Worm (Caenorhabditis elegans) whole organism, midembryonic: ENCODE measurements around the gene T07G12.2.

ENCODE experiments used
- T22C8.4 ChIP-seq: fragments of 200-800 bp; sonication (Bioruptor generic); IDR thresholded peaks from 2 replicates; pipeline ENCODE4 v1.3.6; 2022; ENCODE audit warnings: missing genetic modification characterization, missing compliant biosample characterization
- cog-1 ChIP-seq: sonication (generic microtip); optimal IDR thresholded peaks from 2 replicates; lab custom pipeline; 2016; ENCODE audit warnings: missing genetic modification characterization, missing compliant biosample characterization
- flt-1 ChIP-seq: fragments of 200-800 bp; sonication (Bioruptor generic); IDR thresholded peaks from 2 replicates; pipeline ENCODE4 v1.3.6; 2022; ENCODE audit warnings: missing genetic modification characterization, missing compliant biosample characterization
- klf-2 ChIP-seq: fragments of 200-800 bp; sonication (Bioruptor generic); conservative IDR thresholded peaks from 2 replicates; pipeline ENCODE4 v1.3.6; 2022; ENCODE audit warnings: missing genetic modification reagents, missing genetic modification characterization, missing compliant biosample characterization
- med-1 ChIP-seq: sonication (generic microtip); optimal IDR thresholded peaks from 2 replicates; lab custom pipeline; 2017; ENCODE audit warnings: missing genetic modification characterization, mild to moderate bottlenecking, missing compliant biosample characterization, antibody characterized with exemption, missing genetic modification reagents; ENCODE audit not compliant: insufficient read depth
- ref-1 ChIP-seq: fragments of 200-800 bp; sonication (Bioruptor generic); conservative IDR thresholded peaks from 2 replicates; pipeline ENCODE4 v1.3.6; 2022; ENCODE audit warnings: missing genetic modification reagents, missing genetic modification characterization, missing compliant biosample characterization
- tab-1 ChIP-seq: fragments of 200-800 bp; sonication (Bioruptor generic); IDR thresholded peaks from 2 replicates; pipeline ENCODE4 v1.3.6; 2022; ENCODE audit warnings: missing genetic modification characterization, missing compliant biosample characterization
- ztf-23 ChIP-seq: fragments of 200-800 bp; sonication (Bioruptor generic); IDR thresholded peaks from 2 replicates; pipeline ENCODE4 v1.3.6; 2022; ENCODE audit warnings: missing genetic modification reagents, missing genetic modification characterization, missing compliant biosample characterization
- ztf-29 ChIP-seq: fragments of 200-800 bp; sonication (Bioruptor generic); IDR thresholded peaks from 2 replicates; pipeline ENCODE4 v1.3.6; 2022; ENCODE audit warnings: missing genetic modification reagents, missing genetic modification characterization, missing compliant biosample characterization

T07G12.2 gene

ce11 chrIV:10561605-10562004 lies 31.1 kb downstream of the T07G12.2 start, which contains the start of gene him-8:
him-8 (plus strand) TSS chrIV:10561905.
- TF ChIP-seq T22C8.4 (GFP tag; lab: Robert Waterston, UW): no peak
- no peak for TF ChIP-seq med-1 (GFP tag; lab: Kevin White, UChicago)
- TF ChIP-seq ref-1 (GFP tag; lab: Robert Waterston, UW): no peak
- TF ChIP-seq klf-2 (GFP tag; lab: Robert Waterston, UW): no peak
- TF ChIP-seq ztf-23 (GFP tag; lab: Robert Waterston, UW): no peak
- TF ChIP-seq tab-1 (GFP tag; lab: Robert Waterston, UW): no peak
- no peak for TF ChIP-seq ztf-29 (GFP tag; lab: Robert Waterston, UW)
- TF ChIP-seq flt-1 (GFP tag; lab: Robert Waterston, UW): no peak
- TF ChIP-seq cog-1 (tag; lab: Kevin White, UChicago): no peak

DNA sequence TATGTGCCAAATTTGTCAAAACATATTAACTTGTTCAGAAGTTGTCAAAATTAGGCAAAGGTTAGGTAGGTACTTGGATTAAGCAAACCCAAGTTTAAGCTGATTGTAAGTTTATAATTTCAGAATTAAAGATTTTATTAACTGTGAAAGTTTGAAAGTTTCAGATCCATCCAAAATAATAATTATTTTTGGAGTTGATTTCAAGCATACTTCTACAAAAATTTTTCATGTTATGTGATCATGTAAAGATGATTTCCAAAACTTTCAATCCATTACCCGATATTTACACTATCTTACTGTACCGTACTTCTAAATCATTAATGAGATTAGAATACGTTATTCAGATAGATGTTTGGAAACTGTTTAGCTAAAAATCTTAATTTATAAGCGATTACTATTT lies 34.1 kb downstream of the T07G12.2 start:
- TF ChIP-seq med-1 (GFP tag; lab: Kevin White, UChicago) (no peak), tab-1 (GFP tag; lab: Robert Waterston, UW) (no peak), ztf-29 (GFP tag; lab: Robert Waterston, UW) (no peak), ref-1 (GFP tag; lab: Robert Waterston, UW) (no peak), ztf-23 (GFP tag; lab: Robert Waterston, UW) (no peak), T22C8.4 (GFP tag; lab: Robert Waterston, UW) (no peak), klf-2 (GFP tag; lab: Robert Waterston, UW) (no peak), cog-1 (tag; lab: Kevin White, UChicago) (no peak), flt-1 (GFP tag; lab: Robert Waterston, UW) (no peak)

DNA sequence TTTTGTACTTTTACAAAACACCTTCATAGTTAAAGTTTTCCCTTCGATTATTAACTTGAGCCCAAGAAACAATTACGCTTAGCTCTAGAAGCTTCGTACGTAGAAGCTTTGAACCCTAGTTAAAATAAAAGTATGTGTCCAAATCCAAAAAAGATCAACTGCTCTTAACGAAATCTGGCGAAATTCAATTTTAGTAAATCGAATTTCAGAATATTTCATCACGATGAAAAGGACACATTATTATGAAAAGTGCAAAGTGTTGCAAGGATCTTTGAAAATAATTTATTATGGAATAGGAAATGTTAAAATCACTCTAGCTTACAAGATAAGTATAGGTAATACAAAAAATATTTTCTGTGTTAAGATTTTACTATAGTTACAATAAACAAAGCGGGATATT lies 34.8 kb downstream of the T07G12.2 start:
- TF ChIP-seq ztf-29 (GFP tag; lab: Robert Waterston, UW) (no peak), med-1 (GFP tag; lab: Kevin White, UChicago) (no peak), tab-1 (GFP tag; lab: Robert Waterston, UW) (no peak), klf-2 (GFP tag; lab: Robert Waterston, UW) (no peak), flt-1 (GFP tag; lab: Robert Waterston, UW) (no peak), cog-1 (tag; lab: Kevin White, UChicago) (no peak), T22C8.4 (GFP tag; lab: Robert Waterston, UW) (no peak), ref-1 (GFP tag; lab: Robert Waterston, UW) (no peak), ztf-23 (GFP tag; lab: Robert Waterston, UW) (no peak)

DNA sequence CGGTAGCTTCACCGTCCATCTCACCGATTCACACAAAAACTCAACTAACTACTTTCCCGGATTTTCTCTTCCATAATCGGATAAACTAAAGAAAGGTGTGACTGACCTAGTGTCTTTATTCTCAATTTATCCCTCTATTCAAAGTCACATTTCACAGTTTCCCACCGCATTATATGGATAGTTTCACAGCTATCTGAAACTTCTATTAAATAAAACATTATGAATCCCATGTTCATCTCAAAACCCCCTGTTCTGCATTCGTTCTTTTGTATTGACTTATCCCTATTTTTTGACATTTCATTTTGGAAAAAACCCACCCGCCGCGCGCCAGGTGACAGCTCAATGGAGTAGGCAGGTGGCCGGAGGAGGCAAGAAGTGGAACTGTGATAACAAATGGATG lies 37.3 kb downstream of the T07G12.2 start:
- TF ChIP-seq klf-2 (GFP tag; lab: Robert Waterston, UW): no peak
- no peak for TF ChIP-seq tab-1 (GFP tag; lab: Robert Waterston, UW)
- TF ChIP-seq ref-1 (GFP tag; lab: Robert Waterston, UW): no peak
- TF ChIP-seq ztf-29 (GFP tag; lab: Robert Waterston, UW): no peak
- no peak for TF ChIP-seq cog-1 (tag; lab: Kevin White, UChicago)
- TF ChIP-seq flt-1 (GFP tag; lab: Robert Waterston, UW): no peak
- TF ChIP-seq ztf-23 (GFP tag; lab: Robert Waterston, UW): no peak
- no peak for TF ChIP-seq med-1 (GFP tag; lab: Kevin White, UChicago)
- TF ChIP-seq T22C8.4 (GFP tag; lab: Robert Waterston, UW): no peak

DNA sequence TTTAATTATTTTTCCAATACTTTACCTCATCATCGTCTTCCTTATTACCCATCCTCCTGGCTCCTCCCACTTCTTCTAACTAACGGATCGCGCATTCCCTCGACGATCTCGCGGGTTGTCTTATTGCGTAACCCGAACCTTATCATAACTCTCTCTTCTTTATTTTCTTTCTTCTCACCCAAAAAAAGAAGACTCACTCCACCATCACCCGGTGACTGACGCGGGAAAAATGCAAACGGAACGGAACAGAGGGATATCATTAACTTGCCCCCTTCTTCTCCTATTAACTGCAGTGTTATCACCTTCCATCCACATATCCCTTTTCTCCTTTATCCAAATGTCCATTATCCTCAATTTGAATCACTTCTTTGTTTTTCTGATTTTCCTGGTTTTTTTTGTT lies 39.6 kb downstream of the T07G12.2 start:
- TF ChIP-seq cog-1 (tag; lab: Kevin White, UChicago) (no peak), med-1 (GFP tag; lab: Kevin White, UChicago) (no peak), ztf-29 (GFP tag; lab: Robert Waterston, UW) (no peak), tab-1 (GFP tag; lab: Robert Waterston, UW) (no peak), ztf-23 (GFP tag; lab: Robert Waterston, UW) (no peak), klf-2 (GFP tag; lab: Robert Waterston, UW) (no peak), T22C8.4 (GFP tag; lab: Robert Waterston, UW) (no peak), flt-1 (GFP tag; lab: Robert Waterston, UW) (no peak), ref-1 (GFP tag; lab: Robert Waterston, UW) (no peak)

DNA sequence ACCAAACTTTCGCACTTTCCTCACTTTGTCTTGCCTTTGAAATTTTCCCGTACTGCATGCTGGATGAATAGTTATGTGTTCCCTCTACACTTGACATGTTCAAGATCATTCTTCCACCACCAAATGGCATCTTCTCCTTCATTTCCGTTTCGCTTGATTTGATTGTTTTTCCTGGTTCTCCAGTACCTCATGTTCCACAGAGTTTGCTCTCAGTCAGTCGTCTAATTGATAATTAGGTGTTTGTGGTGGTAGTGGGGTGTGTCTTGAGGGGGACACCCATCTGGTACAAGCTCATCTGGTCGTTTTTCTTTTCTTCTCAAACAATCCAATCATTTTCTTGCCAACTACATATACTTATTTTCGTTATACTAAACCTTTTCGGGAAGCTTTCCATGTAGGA lies 40.5 kb downstream of the T07G12.2 start:
- no peak for TF ChIP-seq med-1 (GFP tag; lab: Kevin White, UChicago)
- TF ChIP-seq ztf-23 (GFP tag; lab: Robert Waterston, UW): no peak

DNA sequence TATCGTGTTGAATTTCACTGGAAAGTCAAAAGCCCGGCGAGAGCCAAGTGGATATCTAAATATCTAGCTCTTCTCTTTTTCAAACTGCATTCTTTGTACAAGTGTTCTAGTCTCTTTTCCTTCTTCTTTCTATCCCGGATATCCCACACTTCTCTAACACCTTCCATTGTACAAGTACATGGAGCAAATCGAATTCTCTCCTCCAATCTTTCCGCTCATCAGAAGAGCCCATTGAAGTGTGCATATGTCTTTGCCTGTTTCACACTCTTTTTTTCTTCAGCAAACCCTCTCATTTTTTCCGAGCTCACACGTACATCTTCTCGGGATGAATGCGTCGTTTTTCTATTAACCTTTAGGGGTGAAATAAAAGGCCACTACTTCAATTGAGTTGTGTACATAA lies 43.0 kb downstream of the T07G12.2 start:
- TF ChIP-seq ztf-23 (GFP tag; lab: Robert Waterston, UW) (no peak), T22C8.4 (GFP tag; lab: Robert Waterston, UW) (no peak), med-1 (GFP tag; lab: Kevin White, UChicago) (no peak), klf-2 (GFP tag; lab: Robert Waterston, UW) (no peak), ztf-29 (GFP tag; lab: Robert Waterston, UW) (no peak), cog-1 (tag; lab: Kevin White, UChicago) (no peak), ref-1 (GFP tag; lab: Robert Waterston, UW) (no peak)

DNA sequence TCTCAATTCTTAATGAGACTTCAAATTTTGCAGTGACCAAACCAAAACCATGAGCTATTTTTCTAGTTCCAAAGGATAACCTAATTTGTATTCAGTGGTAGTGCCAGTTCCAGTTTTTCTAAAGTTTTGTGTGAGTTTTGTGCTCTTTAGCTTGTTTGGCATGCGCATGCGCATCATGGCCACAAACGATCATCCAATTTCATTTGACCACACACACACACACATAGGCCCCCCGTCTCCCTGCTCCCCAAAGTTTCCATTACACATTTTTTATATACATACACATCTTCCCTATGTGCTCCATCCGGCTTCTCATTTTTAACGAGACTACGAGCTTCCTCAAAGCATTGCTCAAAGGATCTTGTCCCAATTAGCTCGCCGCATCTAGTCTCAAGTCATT lies 44.0 kb downstream of the T07G12.2 start:
- no peak for TF ChIP-seq ref-1 (GFP tag; lab: Robert Waterston, UW)
- 0 out of 2 replicates have a peak, but pooled peaks have one; percentile 53 for TF ChIP-seq ztf-23 (GFP tag; lab: Robert Waterston, UW)

- TF ChIP-seq cog-1 (tag; lab: Kevin White, UChicago) (no peak), ref-1 (GFP tag; lab: Robert Waterston, UW) (no peak), flt-1 (GFP tag; lab: Robert Waterston, UW) (no peak), ztf-29 (GFP tag; lab: Robert Waterston, UW) (no peak), med-1 (GFP tag; lab: Kevin White, UChicago) (no peak), T22C8.4 (GFP tag; lab: Robert Waterston, UW) (no peak), tab-1 (GFP tag; lab: Robert Waterston, UW) (no peak)
Observed at ce11 chrIV:10576050-10576449, 45.5 kb downstream of the T07G12.2 start, which contains the start of gene efn-2. efn-2 (plus strand) TSS chrIV:10576350.
